Fruit fly (Drosophila melanogaster) S2 (cell line): ENCODE results near the gene Eig71Ei.

ENCODE experiments used
- CG8478 ChIP-seq: fragments of >200 bp; optimal IDR thresholded peaks from 2 replicates; lab custom pipeline; 2018
- CTCF ChIP-seq, 2 experiments: fragments of >200 bp; optimal IDR thresholded peaks; 2 replicates each; lab custom pipeline; 2018

DNA sequence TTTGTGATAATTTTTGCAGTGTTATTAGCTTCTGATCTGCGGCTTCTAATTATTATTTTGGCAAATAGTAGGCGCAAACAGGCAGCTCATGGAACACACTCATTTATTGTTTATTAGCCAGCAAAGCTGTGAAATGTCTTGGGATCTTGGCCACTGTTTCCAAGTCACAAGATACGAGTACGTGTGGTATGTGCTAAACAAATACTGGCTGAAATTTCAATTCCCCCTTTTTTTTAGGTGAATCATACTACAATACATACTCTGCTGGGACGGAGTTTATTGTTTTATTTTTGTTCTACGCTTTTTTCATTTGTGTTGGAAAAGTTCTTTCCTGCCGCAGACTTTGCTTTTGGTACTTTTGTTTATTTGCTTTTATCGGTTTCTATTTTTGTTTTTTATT lies 28.4 kb upstream of the Eig71Ei start:
- TF ChIP-seq CG8478 (lab: Kevin White, UChicago) (no peak), CTCF (optimal IDR thresholded peaks at IDR 0.05; lab: Kevin White, UChicago) (no peak)
